Fruit fly (Drosophila melanogaster) whole organism, embryonic: ENCODE data around the gene CG12123.
A peak's percentile ranks its signal among the peaks of the same experiment; 100 is the strongest.

Source experiments
- Atf-2 ChIP-seq: fragments of 200-800 bp; sonication (Bioruptor generic); optimal IDR thresholded peaks from 2 replicates; lab custom pipeline; 2016; ENCODE audit warnings: missing biosample characterization, missing genetic modification characterization
- Awh ChIP-seq: fragments of 200-800 bp; sonication (Bioruptor generic); IDR thresholded peaks from 2 replicates; pipeline ENCODE4, ENCODE4 v1.3.6; 2022; ENCODE audit warnings: missing biosample characterization, missing genetic modification characterization
- CG10209 ChIP-seq: fragments of 200-800 bp; sonication (Bioruptor generic); optimal IDR thresholded peaks from 3 replicates; lab custom pipeline; 2017; ENCODE audit warnings: missing biosample characterization, mild to moderate bottlenecking, missing genetic modification characterization, missing genetic modification reagents
- CG11560 ChIP-seq: fragments of 200-800 bp; sonication (Bioruptor generic); IDR thresholded peaks from 3 replicates; pipeline ENCODE4 v1.3.6; 2022; ENCODE audit warnings: missing biosample characterization, missing genetic modification characterization
- CG11695 ChIP-seq: fragments of 200-800 bp; sonication (Bioruptor generic); IDR thresholded peaks from 3 replicates; pipeline ENCODE4 v1.3.6; 2022; ENCODE audit warnings: missing biosample characterization, missing genetic modification characterization
- CG12236 ChIP-seq: fragments of 200-800 bp; sonication (Bioruptor generic); optimal IDR thresholded peaks from 2 replicates; lab custom pipeline; 2016; ENCODE audit warnings: missing biosample characterization, missing genetic modification characterization
- CG1233 ChIP-seq: fragments of 200-800 bp; sonication (Bioruptor generic); optimal IDR thresholded peaks from 4 replicates; lab custom pipeline; 2018; ENCODE audit warnings: missing biosample characterization, mild to moderate bottlenecking, missing genetic modification characterization
- CG14860 ChIP-seq: fragments of 200-800 bp; sonication (Bioruptor generic); IDR thresholded peaks from 3 replicates; pipeline ENCODE4 v1.3.6; 2022; ENCODE audit warnings: missing biosample characterization, missing genetic modification characterization; ENCODE audit not compliant: partially characterized antibody
- CG1647 ChIP-seq: fragments of 200-800 bp; sonication (Bioruptor generic); optimal IDR thresholded peaks from 3 replicates; lab custom pipeline; 2016; ENCODE audit warnings: missing biosample characterization, missing genetic modification characterization
- CG17829 ChIP-seq: fragments of 200-800 bp; optimal IDR thresholded peaks from 2 replicates; lab custom pipeline; 2019; ENCODE audit warnings: missing biosample characterization, mild to moderate bottlenecking, missing genetic modification characterization, moderate library complexity
- CG1792 ChIP-seq: fragments of 200-800 bp; sonication (Bioruptor generic); optimal IDR thresholded peaks from 2 replicates; lab custom pipeline; 2016; ENCODE audit warnings: missing biosample characterization, missing genetic modification characterization
- CG18011 ChIP-seq: fragments of 200-800 bp; sonication (Bioruptor generic); optimal IDR thresholded peaks from 2 replicates; lab custom pipeline; 2017; ENCODE audit warnings: missing biosample characterization, missing genetic modification characterization, mild to moderate bottlenecking, moderate library complexity, missing genotype
- CG18262 ChIP-seq: fragments of 200-800 bp; optimal IDR thresholded peaks from 3 replicates; lab custom pipeline; 2019; ENCODE audit warnings: missing biosample characterization, mild to moderate bottlenecking, missing genetic modification characterization, moderate library complexity
- CG18619 ChIP-seq: fragments of 200-800 bp; sonication (Bioruptor generic); optimal IDR thresholded peaks from 3 replicates; lab custom pipeline; 2017; ENCODE audit warnings: missing biosample characterization, mild to moderate bottlenecking, missing genetic modification characterization
- CG33557 ChIP-seq: fragments of 200-800 bp; sonication (Bioruptor generic); optimal IDR thresholded peaks from 2 replicates; lab custom pipeline; 2019; ENCODE audit warnings: missing biosample characterization, mild to moderate bottlenecking, missing genetic modification characterization, moderate library complexity
- CG3838 ChIP-seq: fragments of 200-800 bp; sonication (Bioruptor generic); optimal IDR thresholded peaks from 3 replicates; lab custom pipeline; 2016; ENCODE audit warnings: missing biosample characterization, missing genetic modification characterization
- CG4360 ChIP-seq: fragments of 200-800 bp; sonication (Bioruptor generic); IDR thresholded peaks from 2 replicates; pipeline ENCODE4 v1.3.6; 2022; ENCODE audit warnings: missing biosample characterization, missing genetic modification characterization
- CG4854 ChIP-seq: fragments of 200-800 bp; sonication (Bioruptor generic); optimal IDR thresholded peaks from 2 replicates; lab custom pipeline; 2016; ENCODE audit warnings: missing biosample characterization, missing genetic modification characterization, inconsistent platforms
- CG6791 ChIP-seq: fragments of 200-800 bp; sonication (Bioruptor generic); IDR thresholded peaks from 3 replicates; pipeline ENCODE4 v1.3.6; 2022; ENCODE audit warnings: missing biosample characterization, missing genetic modification characterization; ENCODE audit not compliant: partially characterized antibody
- CG7271 ChIP-seq: fragments of 200-800 bp; sonication (Bioruptor generic); optimal IDR thresholded peaks from 2 replicates; lab custom pipeline; 2018; ENCODE audit warnings: missing biosample characterization, mild to moderate bottlenecking, missing genetic modification characterization, moderate library complexity
- CG7372 ChIP-seq: fragments of 200-800 bp; sonication (Bioruptor generic); IDR thresholded peaks from 2 replicates; pipeline ENCODE4 v1.3.6; 2022; ENCODE audit warnings: missing biosample characterization, missing genetic modification characterization
- CG9727 ChIP-seq: fragments of 200-800 bp; sonication (Bioruptor generic); optimal IDR thresholded peaks from 3 replicates; lab custom pipeline; 2017; ENCODE audit warnings: missing biosample characterization, mild to moderate bottlenecking, missing genetic modification characterization
- CG9876 ChIP-seq: fragments of 200-800 bp; sonication (Bioruptor generic); optimal IDR thresholded peaks from 2 replicates; lab custom pipeline; 2016; ENCODE audit warnings: missing biosample characterization, missing genetic modification characterization
- CHES-1-like ChIP-seq: fragments of 200-800 bp; sonication (Bioruptor generic); optimal IDR thresholded peaks from 2 replicates; lab custom pipeline; 2016; ENCODE audit warnings: missing biosample characterization, missing genetic modification characterization
- D19B ChIP-seq: fragments of 200-800 bp; sonication (Bioruptor generic); optimal IDR thresholded peaks from 2 replicates; lab custom pipeline; 2017; ENCODE audit warnings: missing biosample characterization, mild to moderate bottlenecking, missing genetic modification characterization
- Dad ChIP-seq: fragments of 200-800 bp; sonication (Bioruptor generic); optimal IDR thresholded peaks from 3 replicates; lab custom pipeline; 2016; ENCODE audit warnings: missing biosample characterization, missing genetic modification characterization
- Dp ChIP-seq: fragments of 200-800 bp; sonication (Bioruptor generic); optimal IDR thresholded peaks from 2 replicates; lab custom pipeline; 2018; ENCODE audit warnings: missing biosample characterization, mild to moderate bottlenecking, missing genetic modification characterization, moderate library complexity
- Eip74EF ChIP-seq, 2 experiments: fragments of 200-800 bp in 1 of 2; fragments of >200 bp in 1 of 2; sonication (Bioruptor generic) in 1 of 2; optimal IDR thresholded peaks; 2 replicates each; lab custom pipeline; 2017 to 2019; ENCODE audit warnings: missing biosample characterization in 2 of 2, missing genetic modification characterization in 2 of 2, mild to moderate bottlenecking in 1 of 2, moderate library complexity in 1 of 2
- Fer3 ChIP-seq: fragments of 200-800 bp; sonication (Bioruptor generic); optimal IDR thresholded peaks from 2 replicates; lab custom pipeline; 2018; ENCODE audit warnings: missing biosample characterization, mild to moderate bottlenecking, missing genetic modification characterization, moderate library complexity
- Hey ChIP-seq: fragments of 200-800 bp; sonication (Bioruptor generic); optimal IDR thresholded peaks from 3 replicates; lab custom pipeline; 2018; ENCODE audit warnings: missing biosample characterization, mild to moderate bottlenecking, missing genetic modification characterization
- HmgD ChIP-seq: fragments of 200-800 bp; sonication (Bioruptor generic); optimal IDR thresholded peaks from 3 replicates; lab custom pipeline; 2016; ENCODE audit warnings: missing biosample characterization, missing genetic modification characterization
- Hmr ChIP-seq: fragments of 200-800 bp; sonication (Bioruptor generic); optimal IDR thresholded peaks from 3 replicates; lab custom pipeline; 2017; ENCODE audit warnings: mild to moderate bottlenecking, missing biosample characterization, missing genetic modification reagents, missing genetic modification characterization
- MTF-1 ChIP-seq: fragments of 200-800 bp; sonication (Bioruptor generic); optimal IDR thresholded peaks from 2 replicates; lab custom pipeline; 2018; ENCODE audit warnings: missing biosample characterization, mild to moderate bottlenecking, missing genetic modification characterization, borderline replicate concordance
- Max ChIP-seq: fragments of 200-800 bp; sonication (Bioruptor generic); optimal IDR thresholded peaks from 2 replicates; lab custom pipeline; 2016; ENCODE audit warnings: missing biosample characterization, mild to moderate bottlenecking, missing genetic modification characterization
- Scr ChIP-seq: fragments of 200-800 bp; sonication (Bioruptor generic); IDR thresholded peaks from 2 replicates; pipeline ENCODE4 v1.3.6; 2022; ENCODE audit warnings: missing biosample characterization, missing genetic modification characterization; ENCODE audit not compliant: partially characterized antibody
- Xbp1 ChIP-seq: fragments of 200-800 bp; sonication (Bioruptor generic); optimal IDR thresholded peaks from 3 replicates; lab custom pipeline; 2016; ENCODE audit warnings: missing biosample characterization, mild to moderate bottlenecking, missing genetic modification characterization
- cwo ChIP-seq: fragments of 200-800 bp; sonication (Bioruptor generic); optimal IDR thresholded peaks from 3 replicates; lab custom pipeline; 2017; ENCODE audit warnings: missing biosample characterization, missing genetic modification characterization, mild to moderate bottlenecking, moderate library complexity, missing genetic modification reagents
- dati ChIP-seq: fragments of 200-800 bp; sonication (Bioruptor generic); IDR thresholded peaks from 2 replicates; pipeline ENCODE4 v1.3.6; 2022; ENCODE audit warnings: missing biosample characterization, missing genetic modification characterization
- ewg ChIP-seq: fragments of 200-800 bp; sonication (Bioruptor generic); optimal IDR thresholded peaks from 3 replicates; lab custom pipeline; 2017; ENCODE audit warnings: mild to moderate bottlenecking, missing biosample characterization, missing genetic modification reagents, missing genetic modification characterization
- her ChIP-seq: fragments of 200-800 bp; sonication (Bioruptor generic); optimal IDR thresholded peaks from 2 replicates; lab custom pipeline; 2016; ENCODE audit warnings: missing biosample characterization, missing genetic modification characterization
- nom ChIP-seq: fragments of 200-800 bp; sonication (Bioruptor generic); optimal IDR thresholded peaks from 2 replicates; lab custom pipeline; 2017; ENCODE audit warnings: missing biosample characterization, missing genetic modification characterization, mild to moderate bottlenecking, moderate library complexity, missing genetic modification reagents
- odd ChIP-seq: fragments of 200-800 bp; sonication (Bioruptor generic); optimal IDR thresholded peaks from 2 replicates; lab custom pipeline; 2017; ENCODE audit warnings: missing biosample characterization, mild to moderate bottlenecking, missing genetic modification characterization
- pho ChIP-seq: fragments of 200-800 bp; sonication (Bioruptor generic); optimal IDR thresholded peaks from 2 replicates; lab custom pipeline; 2016; ENCODE audit warnings: missing biosample characterization, missing genetic modification characterization
- slou ChIP-seq: fragments of 200-800 bp; sonication (Bioruptor generic); optimal IDR thresholded peaks from 3 replicates; lab custom pipeline; 2016; ENCODE audit warnings: missing biosample characterization, missing genetic modification characterization
- sr ChIP-seq: fragments of 200-800 bp; sonication (Bioruptor generic); IDR thresholded peaks from 3 replicates; pipeline ENCODE4 v1.3.6; 2022; ENCODE audit warnings: missing biosample characterization, missing genetic modification characterization
- tgo ChIP-seq: fragments of 200-800 bp; sonication (Bioruptor generic); IDR thresholded peaks from 3 replicates; pipeline ENCODE4 v1.3.6; 2022; ENCODE audit warnings: missing biosample characterization, missing genetic modification characterization
- wor ChIP-seq: fragments of 200-800 bp; sonication (Bioruptor generic); IDR thresholded peaks from 2 replicates; pipeline ENCODE4 v1.3.6; 2022; ENCODE audit warnings: missing biosample characterization, missing genetic modification characterization
- zf30C ChIP-seq: fragments of 200-800 bp; sonication (Bioruptor generic); optimal IDR thresholded peaks from 3 replicates; lab custom pipeline; 2018; ENCODE audit warnings: missing biosample characterization, mild to moderate bottlenecking, missing genetic modification characterization
- zfh2 ChIP-seq: fragments of 200-800 bp; sonication (Bioruptor generic); optimal IDR thresholded peaks from 2 replicates; lab custom pipeline; 2016; ENCODE audit warnings: missing biosample characterization, missing genetic modification characterization

CG12123 gene

DNA sequence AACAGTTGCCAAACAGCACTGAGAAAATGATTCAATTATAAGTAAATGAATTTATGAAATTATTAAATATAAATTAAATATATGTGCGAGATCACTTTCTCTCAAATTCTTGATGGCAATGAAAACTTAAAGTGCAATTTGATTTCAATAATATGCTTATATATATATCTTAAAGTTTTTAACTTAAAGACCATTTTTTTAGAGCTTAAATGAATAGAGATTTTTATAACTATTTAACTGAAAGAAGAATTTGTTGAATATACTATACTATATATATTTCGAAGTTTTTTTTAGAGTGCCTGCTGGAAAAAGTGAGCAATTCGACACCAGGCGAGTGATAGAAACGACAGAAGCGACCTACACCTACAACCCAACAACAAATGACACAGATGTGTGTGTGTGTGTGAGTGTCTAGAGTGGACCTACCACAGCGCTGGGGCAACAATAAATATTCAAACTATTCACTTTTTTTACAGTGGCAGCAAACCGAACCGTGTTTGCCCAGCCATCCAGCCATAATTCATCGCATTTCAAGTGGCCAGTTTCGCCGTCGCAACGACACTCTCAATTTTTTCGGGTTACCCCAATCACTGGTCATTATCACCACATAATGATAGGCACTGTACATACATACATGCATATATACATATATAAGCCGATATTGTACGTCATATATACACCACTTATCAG is 2.9 kb upstream of the CG12123 start (continued):
- no peak for TF ChIP-seq nom (GFP tag; lab: Kevin White, UChicago)
- TF ChIP-seq pho (GFP tag; lab: Kevin White, UChicago): no peak
- no peak for TF ChIP-seq CG1647
- TF ChIP-seq CG3838: no peak
- TF ChIP-seq odd: no peak
- TF ChIP-seq CG11695 (GFP tag; lab: Robert Waterston, UW): 0 out of 3 replicates have a peak, but pooled peaks have one; percentile 57
- TF ChIP-seq Dad (GFP tag; lab: Kevin White, UChicago): no peak
- no peak for TF ChIP-seq CG12236 (GFP tag; lab: Kevin White, UChicago)
- peak; percentile 80 for TF ChIP-seq zf30C
- TF ChIP-seq zfh2: no peak
- TF ChIP-seq CG4854: no peak
- TF ChIP-seq CG10209: peak; percentile 50
- TF ChIP-seq CG14860 (GFP tag; lab: Robert Waterston, UW): no peak
- TF ChIP-seq Hey: no peak
- TF ChIP-seq Atf-2 (GFP tag; lab: Kevin White, UChicago): no peak
- TF ChIP-seq wor (GFP tag; lab: Robert Waterston, UW): no peak
- peak; percentile 31; the same call in 1 of the 2 replicates for TF ChIP-seq Awh
- no peak for TF ChIP-seq slou (GFP tag; lab: Kevin White, UChicago)
- TF ChIP-seq CG18619 (GFP tag; lab: Kevin White, UChicago): no peak
- no peak for TF ChIP-seq Dp (GFP tag; lab: Kevin White, UChicago)
- no peak for TF ChIP-seq Max (GFP tag; lab: Kevin White, UChicago)
- peak; percentile 68 for TF ChIP-seq CG33557 (GFP tag; lab: Kevin White, UChicago)
- TF ChIP-seq Xbp1 (GFP tag; lab: Kevin White, UChicago): peak; percentile 35
- TF ChIP-seq dati (GFP tag; lab: Robert Waterston, UW): no peak
- 0 out of 3 replicates have a peak, but pooled peaks have one; percentile 19 for TF ChIP-seq sr
- TF ChIP-seq CG6791 (GFP tag; lab: Robert Waterston, UW): no peak
- TF ChIP-seq CG4360 (GFP tag; lab: Robert Waterston, UW): peak; percentile 49
- TF ChIP-seq CG11560 (tag; lab: Robert Waterston, UW): no peak
- no peak for TF ChIP-seq MTF-1 (GFP tag; lab: Kevin White, UChicago)
- TF ChIP-seq Fer3 (tag; lab: Kevin White, UChicago): peak; percentile 21
- TF ChIP-seq CG9727 (GFP tag; lab: Kevin White, UChicago): peak; percentile 84
- no peak for TF ChIP-seq CG18011 (GFP tag; lab: Kevin White, UChicago)
- peak; percentile 32 for TF ChIP-seq CG1233
- TF ChIP-seq Scr (GFP tag; lab: Robert Waterston, UW): no peak
- TF ChIP-seq ewg (GFP tag; lab: Kevin White, UChicago): no peak
- peak; percentile 88 for TF ChIP-seq CG17829 (tag; lab: Kevin White, UChicago)
- no peak for TF ChIP-seq D19B (GFP tag; lab: Kevin White, UChicago)
- peak; percentile 93 for TF ChIP-seq CG18262
- TF ChIP-seq Hmr (GFP tag; lab: Kevin White, UChicago): peak; percentile 46
- no peak for TF ChIP-seq CHES-1-like (GFP tag; lab: Kevin White, UChicago)
- TF ChIP-seq CG9876 (GFP tag; lab: Kevin White, UChicago): no peak
- no peak for TF ChIP-seq CG1792
- TF ChIP-seq CG7372 (GFP tag; lab: Robert Waterston, UW): 0 out of 2 replicates have a peak, but pooled peaks have one; percentile 8
- TF ChIP-seq HmgD: no peak
- peak; percentile 11 for TF ChIP-seq cwo (GFP tag; lab: Kevin White, UChicago)
- no peak for TF ChIP-seq her (GFP tag; lab: Kevin White, UChicago)
- TF ChIP-seq Eip74EF (GFP tag; optimal IDR thresholded peaks at IDR 0.05; lab: Kevin White, UChicago): no peak
- peak; percentile 23 for TF ChIP-seq CG7271 (tag; lab: Kevin White, UChicago)
- TF ChIP-seq tgo: 0 out of 3 replicates have a peak, but pooled peaks have one; percentile 30
